Worm (Caenorhabditis elegans): ENCODE data around the gene R05G6.10.
A peak's percentile ranks its signal among the peaks of the same experiment; 100 is the strongest.

R05G6.10 gene

ce11 chrIV:7505866-7506488, 36.4 kb downstream of the R05G6.10 start (continued):
- TF ChIP-seq zip-2 (tag; optimal IDR thresholded peaks at IDR 0.05) (no peak), daf-19 (GFP tag; conservative IDR thresholded peaks at IDR 0.05) (no peak), vab-7 (GFP tag; IDR thresholded peaks at IDR 0.05) (no peak), lim-7 (GFP tag; IDR thresholded peaks at IDR 0.05) (no peak), arid-1 (GFP tag; conservative IDR thresholded peaks at IDR 0.05) (peak; percentile 50; the same call in 1 of the 2 replicates), daf-8 (GFP tag; IDR thresholded peaks at IDR 0.05) (0 out of 2 replicates have a peak, but pooled peaks have one; percentile 41), dmd-8 (GFP tag; IDR thresholded peaks at IDR 0.05) (no peak), mep-1 (tag; optimal IDR thresholded peaks at IDR 0.05) (peak; percentile 61), nhr-10 (tag; optimal IDR thresholded peaks at IDR 0.05) (peak; percentile 32), T20F7.1 (GFP tag; optimal IDR thresholded peaks at IDR 0.05) (peak; percentile 71), lin-13 (GFP tag; optimal IDR thresholded peaks at IDR 0.05) (no peak), dmd-6 (GFP tag; IDR thresholded peaks at IDR 0.05) (peak; percentile 40), lin-1 (GFP tag; IDR thresholded peaks at IDR 0.05) (no peak), lin-39 (tag; optimal IDR thresholded peaks at IDR 0.05) (no peak), unc-39 (tag; optimal IDR thresholded peaks at IDR 0.05) (no peak), F37D6.2 (tag; optimal IDR thresholded peaks at IDR 0.05) (no peak), T26A8.4 (GFP tag; IDR thresholded peaks at IDR 0.05) (no peak; the same call in 1 of the 2 replicates), hif-1 (tag; optimal IDR thresholded peaks at IDR 0.05) (no peak), ztf-11 (tag; optimal IDR thresholded peaks at IDR 0.05) (no peak), F26F4.8 (GFP tag; conservative IDR thresholded peaks at IDR 0.05) (0 out of 2 replicates have a peak, but pooled peaks have one; percentile 12), pha-4 (GFP tag; IDR thresholded peaks at IDR 0.05) (peak; percentile 55), pha-4 (tag; optimal IDR thresholded peaks at IDR 0.05) (no peak), egl-43 (GFP tag; IDR thresholded peaks at IDR 0.05) (no peak; the same call in 1 of the 2 replicates), mxl-2 (GFP tag; conservative IDR thresholded peaks at IDR 0.05) (no peak), nhr-237 (tag; optimal IDR thresholded peaks at IDR 0.05) (no peak), nhr-77 (tag; optimal IDR thresholded peaks at IDR 0.05) (peak; percentile 9), ceh-28 (tag; optimal IDR thresholded peaks at IDR 0.05) (no peak), F44E2.7 (GFP tag; IDR thresholded peaks at IDR 0.05) (no peak), ama-1 (optimal IDR thresholded peaks at IDR 0.05) (peak; percentile 91), ZK546.5 (tag; optimal IDR thresholded peaks at IDR 0.05) (no peak), cey-2 (tag; optimal IDR thresholded peaks at IDR 0.05; ENCODE audit: borderline replicate concordance, insufficient read depth) (no peak), nhr-25 (tag; optimal IDR thresholded peaks at IDR 0.05; ENCODE audit: borderline replicate concordance, insufficient read depth) (peak; percentile 34), nhr-48 (tag; optimal IDR thresholded peaks at IDR 0.05) (peak; percentile 1), zfp-2 (tag; optimal IDR thresholded peaks at IDR 0.05) (no peak), madf-9 (GFP tag; conservative IDR thresholded peaks at IDR 0.05) (no peak), nhr-76 (tag; optimal IDR thresholded peaks at IDR 0.05) (no peak), lin-15B (tag; optimal IDR thresholded peaks at IDR 0.05) (no peak), tra-1 (GFP tag; IDR thresholded peaks at IDR 0.05) (no peak), set-16 (GFP tag; IDR thresholded peaks at IDR 0.05) (no peak), zip-11 (GFP tag; IDR thresholded peaks at IDR 0.05) (no peak), nhr-28 (tag; optimal IDR thresholded peaks at IDR 0.05) (no peak), nhr-111 (GFP tag; optimal IDR thresholded peaks at IDR 0.05) (no peak), snpc-1.2 (GFP tag; IDR thresholded peaks at IDR 0.05) (peak; percentile 71), fkh-10 (GFP tag; optimal IDR thresholded peaks at IDR 0.05) (no peak), fos-1 (tag; optimal IDR thresholded peaks at IDR 0.05) (no peak), spr-1 (tag; optimal IDR thresholded peaks at IDR 0.05) (no peak), lin-38 (GFP tag; IDR thresholded peaks at IDR 0.05) (peak; percentile 53), snpc-4 (tag; optimal IDR thresholded peaks at IDR 0.05) (no peak), ctbp-1 (GFP tag; IDR thresholded peaks at IDR 0.05) (peak; percentile 38; the same call in 1 of the 2 replicates), attf-4 (tag; optimal IDR thresholded peaks at IDR 0.05) (no peak), nhr-102 (tag; optimal IDR thresholded peaks at IDR 0.05) (no peak), madf-5 (GFP tag; IDR thresholded peaks at IDR 0.05) (no peak)
